Fruit fly (Drosophila melanogaster) whole organism, embryonic: Measurements from ENCODE around the gene Liprin-beta.

ENCODE experiments used
- Ada2b ChIP-seq: fragments of 200-800 bp; sonication (Bioruptor generic); IDR thresholded peaks from 2 replicates; pipeline ENCODE4 v1.3.6; 2022; ENCODE audit warnings: missing biosample characterization, missing genetic modification characterization
- Bgb ChIP-seq: fragments of 200-800 bp; sonication (Bioruptor generic); IDR thresholded peaks from 2 replicates; pipeline ENCODE4 v1.3.6; 2022; ENCODE audit warnings: missing biosample characterization, missing genetic modification characterization; ENCODE audit not compliant: partially characterized antibody
- BtbVII ChIP-seq: fragments of 200-800 bp; sonication (Bioruptor generic); optimal IDR thresholded peaks from 3 replicates; lab custom pipeline; 2017; ENCODE audit warnings: missing biosample characterization, mild to moderate bottlenecking, missing genetic modification characterization
- Bteb2 ChIP-seq: fragments of 200-800 bp; sonication (Bioruptor generic); optimal IDR thresholded peaks from 2 replicates; lab custom pipeline; 2016; ENCODE audit warnings: missing biosample characterization, missing genetic modification characterization
- CG10366 ChIP-seq: fragments of 200-800 bp; sonication (Bioruptor generic); IDR thresholded peaks from 2 replicates; pipeline ENCODE4 v1.3.6; 2022; ENCODE audit warnings: missing biosample characterization, missing genetic modification characterization
- CG10543 ChIP-seq: fragments of 200-800 bp; sonication (Bioruptor generic); optimal IDR thresholded peaks from 3 replicates; lab custom pipeline; 2017; ENCODE audit warnings: missing biosample characterization, mild to moderate bottlenecking, missing genetic modification characterization, moderate library complexity
- CG13894 ChIP-seq: fragments of 200-800 bp; sonication (Bioruptor generic); optimal IDR thresholded peaks from 3 replicates; lab custom pipeline; 2018; ENCODE audit warnings: missing biosample characterization, mild to moderate bottlenecking, missing genetic modification characterization, moderate library complexity
- CG15269 ChIP-seq: fragments of 200-800 bp; sonication (Bioruptor generic); optimal IDR thresholded peaks from 2 replicates; lab custom pipeline; 2018; ENCODE audit warnings: missing biosample characterization, mild to moderate bottlenecking, missing genetic modification characterization, moderate library complexity
- CG17186 ChIP-seq: fragments of 200-800 bp; sonication (Bioruptor generic); optimal IDR thresholded peaks from 3 replicates; lab custom pipeline; 2017; ENCODE audit warnings: missing biosample characterization, missing genetic modification reagents, missing genetic modification characterization
- CG2116 ChIP-seq: fragments of 200-800 bp; sonication (Bioruptor generic); optimal IDR thresholded peaks from 3 replicates; lab custom pipeline; 2018; ENCODE audit warnings: missing biosample characterization, mild to moderate bottlenecking, missing genetic modification characterization
- CG3163 ChIP-seq: fragments of 200-800 bp; sonication (Bioruptor generic); optimal IDR thresholded peaks from 3 replicates; lab custom pipeline; 2016; ENCODE audit warnings: missing biosample characterization, missing genetic modification characterization
- CG34422 ChIP-seq: fragments of 200-800 bp; sonication (Bioruptor generic); IDR thresholded peaks from 3 replicates; pipeline ENCODE4 v1.3.6; 2022; ENCODE audit warnings: missing biosample characterization, missing genetic modification characterization
- CG4404 ChIP-seq: fragments of 200-800 bp; sonication (Bioruptor generic); IDR thresholded peaks from 2 replicates; pipeline ENCODE4 v1.3.6; 2022; ENCODE audit warnings: missing biosample characterization, missing genetic modification characterization
- CG4424 ChIP-seq: fragments of 200-800 bp; sonication (Bioruptor generic); optimal IDR thresholded peaks from 3 replicates; lab custom pipeline; 2016; ENCODE audit warnings: missing biosample characterization, missing genetic modification characterization
- CG4617 ChIP-seq: fragments of 200-800 bp; sonication (Bioruptor generic); optimal IDR thresholded peaks from 3 replicates; lab custom pipeline; 2016; ENCODE audit warnings: missing biosample characterization, missing genetic modification characterization, borderline replicate concordance
- CG9817 ChIP-seq: fragments of 200-800 bp; sonication (Bioruptor generic); optimal IDR thresholded peaks from 2 replicates; lab custom pipeline; 2018; ENCODE audit warnings: missing biosample characterization, mild to moderate bottlenecking, missing genetic modification characterization, moderate library complexity
- Dll ChIP-seq: fragments of 200-800 bp; sonication (Bioruptor generic); IDR thresholded peaks from 4 replicates; pipeline ENCODE4 v1.3.6; 2022; ENCODE audit warnings: missing biosample characterization, missing genetic modification characterization; ENCODE audit not compliant: partially characterized antibody
- E2f2 ChIP-seq: fragments of 200-800 bp; sonication (Bioruptor generic); IDR thresholded peaks from 2 replicates; pipeline ENCODE4 v1.3.6; 2022; ENCODE audit warnings: missing biosample characterization, missing genetic modification characterization
- Ets97D ChIP-seq: fragments of 200-800 bp; sonication (Bioruptor generic); optimal IDR thresholded peaks from 3 replicates; lab custom pipeline; 2016; ENCODE audit warnings: missing biosample characterization, missing genetic modification characterization
- HLH4C ChIP-seq: fragments of 200-800 bp; sonication (Bioruptor generic); IDR thresholded peaks from 3 replicates; pipeline ENCODE4 v1.3.6; 2022; ENCODE audit warnings: missing biosample characterization, missing genetic modification characterization; ENCODE audit not compliant: partially characterized antibody
- Hmr ChIP-seq: fragments of 200-800 bp; sonication (Bioruptor generic); optimal IDR thresholded peaks from 3 replicates; lab custom pipeline; 2017; ENCODE audit warnings: mild to moderate bottlenecking, missing biosample characterization, missing genetic modification reagents, missing genetic modification characterization
- Myb ChIP-seq: fragments of 200-800 bp; sonication (Bioruptor generic); optimal IDR thresholded peaks from 2 replicates; lab custom pipeline; 2016; ENCODE audit warnings: missing biosample characterization, missing genetic modification characterization
- NK7.1 ChIP-seq: fragments of 200-800 bp; sonication (Bioruptor generic); optimal IDR thresholded peaks from 3 replicates; lab custom pipeline; 2016; ENCODE audit warnings: missing biosample characterization, missing genetic modification characterization
- NfI ChIP-seq: fragments of 200-800 bp; sonication (Bioruptor generic); optimal IDR thresholded peaks from 3 replicates; lab custom pipeline; 2018; ENCODE audit warnings: missing biosample characterization, mild to moderate bottlenecking, missing genetic modification characterization, moderate library complexity
- Ptx1 ChIP-seq: fragments of 200-800 bp; sonication (Bioruptor generic); IDR thresholded peaks from 2 replicates; pipeline ENCODE4 v1.3.6; 2022; ENCODE audit warnings: missing biosample characterization, missing genetic modification characterization
- Six4 ChIP-seq: fragments of 200-800 bp; sonication (Bioruptor generic); optimal IDR thresholded peaks from 2 replicates; lab custom pipeline; 2016; ENCODE audit warnings: missing biosample characterization, missing genetic modification characterization
- Usf ChIP-seq: fragments of 200-800 bp; sonication (Bioruptor generic); optimal IDR thresholded peaks from 2 replicates; lab custom pipeline; 2017; ENCODE audit warnings: missing genotype, missing biosample characterization, missing genetic modification characterization
- ara ChIP-seq: fragments of 200-800 bp; sonication (Bioruptor generic); IDR thresholded peaks from 2 replicates; pipeline ENCODE4 v1.3.6; 2022; ENCODE audit warnings: missing biosample characterization, missing genetic modification characterization
- ato ChIP-seq: fragments of 200-800 bp; sonication (Bioruptor generic); IDR thresholded peaks from 2 replicates; pipeline ENCODE4 v1.3.6; 2022; ENCODE audit warnings: missing biosample characterization, missing genetic modification characterization; ENCODE audit not compliant: partially characterized antibody
- bab2 ChIP-seq: fragments of 200-800 bp; sonication (Bioruptor generic); optimal IDR thresholded peaks from 2 replicates; lab custom pipeline; 2016; ENCODE audit warnings: missing biosample characterization, missing genetic modification characterization
- chif ChIP-seq, 2 experiments: fragments of 200-800 bp; sonication (Bioruptor generic); optimal IDR thresholded peaks; 3 replicates each; lab custom pipeline; 2016; ENCODE audit warnings: missing biosample characterization in 2 of 2, missing genetic modification characterization in 2 of 2
- gem ChIP-seq: fragments of 200-800 bp; sonication (Bioruptor generic); optimal IDR thresholded peaks from 2 replicates; lab custom pipeline; 2019; ENCODE audit warnings: missing biosample characterization, mild to moderate bottlenecking, missing genetic modification characterization, moderate library complexity
- insv ChIP-seq, 2 experiments: fragments of 200-800 bp; sonication (Bioruptor generic); optimal IDR thresholded peaks; 3 replicates each; lab custom pipeline; 2016 to 2018; ENCODE audit warnings: missing biosample characterization in 2 of 2, missing genetic modification characterization in 2 of 2
- lola ChIP-seq, 3 experiments: fragments of >200 bp in 2 of 3; fragments of 200-800 bp in 1 of 3; sonication (Bioruptor generic) in 1 of 3; optimal IDR thresholded peaks; 2 replicates each; lab custom pipeline; 2017 to 2019; ENCODE audit warnings: missing biosample characterization in 3 of 3, missing genetic modification characterization in 3 of 3, mild to moderate bottlenecking in 1 of 3, moderate library complexity in 1 of 3
- mam ChIP-seq: fragments of 200-800 bp; sonication (Bioruptor generic); optimal IDR thresholded peaks from 3 replicates; lab custom pipeline; 2016; ENCODE audit warnings: missing biosample characterization, missing genetic modification characterization
- mld ChIP-seq: fragments of 200-800 bp; sonication (Bioruptor generic); IDR thresholded peaks from 3 replicates; pipeline ENCODE4 v1.3.6; 2022; ENCODE audit warnings: missing biosample characterization, missing genetic modification characterization; ENCODE audit not compliant: partially characterized antibody
- nerfin-2 ChIP-seq: fragments of 200-800 bp; sonication (Bioruptor generic); IDR thresholded peaks from 2 replicates; pipeline ENCODE4 v1.3.6; 2022; ENCODE audit warnings: missing biosample characterization, missing genetic modification characterization; ENCODE audit not compliant: partially characterized antibody
- nmo ChIP-seq: fragments of 200-800 bp; sonication (Bioruptor generic); optimal IDR thresholded peaks from 2 replicates; lab custom pipeline; 2018; ENCODE audit warnings: missing biosample characterization, mild to moderate bottlenecking, missing genetic modification characterization, moderate library complexity
- oc ChIP-seq: fragments of 200-800 bp; sonication (Bioruptor generic); optimal IDR thresholded peaks from 2 replicates; lab custom pipeline; 2018; ENCODE audit warnings: missing biosample characterization, mild to moderate bottlenecking, missing genetic modification characterization, moderate library complexity
- pan ChIP-seq, 4 experiments: fragments of >200 bp in 3 of 4; fragments of 200-800 bp in 1 of 4; sonication (Bioruptor generic) in 1 of 4; optimal IDR thresholded peaks in 3 of 4; IDR thresholded peaks in 1 of 4; 2 replicates each; pipeline versions ENCODE4 v1.3.6 to Lab custom; 2017 to 2022; ENCODE audit warnings: missing biosample characterization in 2 of 4, missing genetic modification characterization in 2 of 4, mixed read lengths in 1 of 4
- pita ChIP-seq: fragments of 200-800 bp; sonication (Bioruptor generic); optimal IDR thresholded peaks from 2 replicates; lab custom pipeline; 2017; ENCODE audit warnings: missing biosample characterization, mild to moderate bottlenecking, missing genetic modification characterization
- rib ChIP-seq: fragments of 200-800 bp; sonication (Bioruptor generic); IDR thresholded peaks from 2 replicates; pipeline ENCODE4 v1.3.6; 2022; ENCODE audit warnings: missing biosample characterization, missing genetic modification characterization
- seq ChIP-seq: fragments of 200-800 bp; sonication (Bioruptor generic); IDR thresholded peaks from 2 replicates; pipeline ENCODE4 v1.3.6; 2022; ENCODE audit warnings: missing biosample characterization, missing genetic modification characterization
- sim ChIP-seq: fragments of 200-800 bp; sonication (Bioruptor generic); IDR thresholded peaks from 2 replicates; pipeline ENCODE4 v1.3.6; 2022; ENCODE audit warnings: missing biosample characterization, missing genetic modification characterization
- sr ChIP-seq: fragments of 200-800 bp; sonication (Bioruptor generic); IDR thresholded peaks from 3 replicates; pipeline ENCODE4 v1.3.6; 2022; ENCODE audit warnings: missing biosample characterization, missing genetic modification characterization
- stwl ChIP-seq: fragments of 200-800 bp; sonication (Bioruptor generic); optimal IDR thresholded peaks from 3 replicates; lab custom pipeline; 2018; ENCODE audit warnings: missing biosample characterization, mild to moderate bottlenecking, missing genetic modification characterization, moderate library complexity
- wek ChIP-seq: fragments of 200-800 bp; sonication (Bioruptor generic); optimal IDR thresholded peaks from 3 replicates; lab custom pipeline; 2018; ENCODE audit warnings: missing biosample characterization, mild to moderate bottlenecking, missing genetic modification characterization, moderate library complexity

Gene Liprin-beta

DNA sequence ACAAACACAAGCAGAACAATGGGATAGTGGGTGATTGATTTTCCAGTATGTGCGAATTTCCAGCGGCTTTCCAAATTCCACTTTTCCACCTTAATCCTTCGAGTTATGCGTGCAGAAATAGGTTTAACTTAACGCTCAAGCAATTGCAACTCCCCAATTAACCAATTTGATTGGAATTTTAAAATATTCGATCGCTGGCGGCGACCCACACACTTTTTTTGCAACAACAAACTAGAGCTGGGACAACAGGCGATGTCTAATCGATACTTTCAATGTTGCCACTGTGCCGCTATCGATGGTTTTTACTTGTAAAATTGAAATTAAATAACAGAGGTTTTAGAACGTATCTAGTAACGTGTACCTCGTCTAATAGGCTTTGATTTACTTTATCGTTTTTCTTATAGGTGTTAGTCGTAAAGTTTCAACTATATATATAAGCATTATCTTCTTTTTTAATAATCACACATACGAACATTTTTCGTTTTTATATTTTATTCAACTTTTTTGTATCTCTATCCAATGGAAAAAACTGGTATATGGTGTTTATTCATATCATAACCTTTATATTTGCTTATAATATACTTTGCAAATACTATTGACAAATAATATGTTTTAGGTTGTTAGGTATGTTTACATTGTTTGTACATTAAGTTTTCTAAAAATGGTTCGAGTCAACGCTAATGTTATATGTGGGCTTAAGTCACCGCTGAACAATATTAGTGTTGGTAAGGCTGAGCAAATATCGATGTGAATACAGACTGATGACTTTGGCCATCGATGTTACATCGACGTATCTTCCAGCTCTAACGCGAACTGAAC is 26.8 kb upstream of the Liprin-beta start, which contains the start of the genes Abp1 and Tgi:
Gene Abp1 (minus strand): TSS at position 240 of the 819 bp plus-strand sequence.
Gene Tgi (plus strand): TSS at position 757 of the 819 bp plus-strand sequence.
- TF ChIP-seq Ada2b (GFP tag; lab: Robert Waterston, UW) (no peak), Usf (GFP tag; lab: Kevin White, UChicago) (no peak), gem (peak; percentile 47), Myb (peak; percentile 38), mam (GFP tag; lab: Kevin White, UChicago) (peak; percentile 72), pita (peak; percentile 78), ara (GFP tag; lab: Robert Waterston, UW) (no peak), NK7.1 (GFP tag; lab: Kevin White, UChicago) (no peak), mld (GFP tag; lab: Robert Waterston, UW) (peak; percentile 63; the same call in 2 of the 3 replicates), CG10543 (no peak), CG4404 (GFP tag; lab: Robert Waterston, UW) (no peak), CG4617 (GFP tag; lab: Kevin White, UChicago) (peak; percentile 80), pan (optimal IDR thresholded peaks at IDR 0.05; lab: Kevin White, UChicago) (no peak), pan (GFP tag; optimal IDR thresholded peaks at IDR 0.05 in 1 of 2, IDR thresholded peaks at IDR 0.05 in 1 of 2) (no peak), chif (GFP tag; optimal IDR thresholded peaks at IDR 0.05; lab: Kevin White, UChicago) (no peak), CG15269 (peak; percentile 21), HLH4C (peak; percentile 61), CG34422 (GFP tag; lab: Robert Waterston, UW) (peak; percentile 68; the same call in 1 of the 3 replicates), ato (GFP tag; lab: Robert Waterston, UW) (peak; percentile 79), oc (tag; lab: Kevin White, UChicago) (no peak), insv (GFP tag; optimal IDR thresholded peaks at IDR 0.05; lab: Kevin White, UChicago) (peak in 1 of 2 experiments; percentile 1), rib (peak; percentile 66; the same call in 1 of the 2 replicates), CG10366 (no peak; the same call in 1 of the 2 replicates), CG9817 (tag; lab: Kevin White, UChicago) (peak; percentile 36), Ets97D (GFP tag; lab: Kevin White, UChicago) (peak; percentile 62), nerfin-2 (GFP tag; lab: Robert Waterston, UW) (peak; percentile 62), nmo (peak; percentile 49), NfI (GFP tag; lab: Kevin White, UChicago) (peak; percentile 26), CG17186 (no peak), E2f2 (peak; percentile 72), Hmr (GFP tag; lab: Kevin White, UChicago) (peak; percentile 65), BtbVII (GFP tag; lab: Kevin White, UChicago) (no peak), Ptx1 (GFP tag; lab: Robert Waterston, UW) (peak; percentile 22; the same call in 1 of the 2 replicates), CG4424 (no peak), seq (GFP tag; lab: Robert Waterston, UW) (no peak), sr (GFP tag; lab: Robert Waterston, UW) (peak; percentile 58; the same call in 1 of the 3 replicates), Dll (GFP tag; lab: Robert Waterston, UW) (peak; percentile 80), Bgb (GFP tag; lab: Robert Waterston, UW) (peak; percentile 93), stwl (tag; lab: Kevin White, UChicago) (peak; percentile 33), bab2 (GFP tag; lab: Kevin White, UChicago) (peak; percentile 14), lola (GFP tag; optimal IDR thresholded peaks at IDR 0.05; lab: Kevin White, UChicago) (peak in 1 of 3 experiments; percentile 37), wek (no peak), Six4 (no peak), Bteb2 (peak; percentile 39), CG3163 (GFP tag; lab: Kevin White, UChicago) (peak; percentile 10), CG13894 (tag; lab: Kevin White, UChicago) (peak; percentile 32), CG2116 (GFP tag; lab: Kevin White, UChicago) (peak; percentile 73), sim (no peak)
